Worm (Caenorhabditis elegans) whole organism, young adult: ENCODE results near the gene C38C6.3.

ENCODE experiments used
- B0336.3 ChIP-seq: fragments of 200-800 bp; sonication (Bioruptor generic); IDR thresholded peaks from 2 replicates; pipeline ENCODE4 v1.3.6; 2022; ENCODE audit warnings: missing genetic modification characterization, missing compliant biosample characterization
- F23B12.7 ChIP-seq: sonication (generic microtip); optimal IDR thresholded peaks from 2 replicates; lab custom pipeline; 2017; ENCODE audit warnings: missing genetic modification characterization, mild to moderate bottlenecking, missing compliant biosample characterization, antibody characterized with exemption, moderate library complexity; ENCODE audit not compliant: insufficient read depth
- aptf-2 ChIP-seq: fragments of 200-800 bp; sonication (Bioruptor generic); conservative IDR thresholded peaks from 2 replicates; pipeline ENCODE4 v1.3.6; 2022; ENCODE audit warnings: missing genetic modification reagents, missing genetic modification characterization, missing compliant biosample characterization
- atf-7 ChIP-seq: sonication (generic microtip); optimal IDR thresholded peaks from 2 replicates; lab custom pipeline; 2017; ENCODE audit warnings: mild to moderate bottlenecking, missing genetic modification characterization, missing compliant biosample characterization
- attf-3 ChIP-seq: fragments of 200-800 bp; sonication (Bioruptor generic); conservative IDR thresholded peaks from 2 replicates; pipeline ENCODE4 v1.3.6; 2022; ENCODE audit warnings: missing genetic modification reagents, missing genetic modification characterization, missing compliant biosample characterization
- attf-5 ChIP-seq: fragments of 200-800 bp; sonication (Bioruptor generic); optimal IDR thresholded peaks from 2 replicates; lab custom pipeline; 2018; ENCODE audit warnings: mild to moderate bottlenecking, missing genetic modification characterization, missing compliant biosample characterization
- ceh-27 ChIP-seq: fragments of 200-800 bp; sonication (Bioruptor generic); optimal IDR thresholded peaks from 2 replicates; lab custom pipeline; 2018; ENCODE audit warnings: mild to moderate bottlenecking, missing genetic modification characterization, moderate library complexity, missing compliant biosample characterization
- ceh-91 ChIP-seq: fragments of 200-800 bp; sonication (Bioruptor generic); IDR thresholded peaks from 2 replicates; pipeline ENCODE4 v1.3.6; 2022; ENCODE audit warnings: missing genetic modification reagents, missing genetic modification characterization, missing compliant biosample characterization
- die-1 ChIP-seq: sonication (generic microtip); optimal IDR thresholded peaks from 2 replicates; lab custom pipeline; 2016; ENCODE audit warnings: missing genotype, mild to moderate bottlenecking, missing genetic modification characterization, missing compliant biosample characterization
- dox-1 ChIP-seq: fragments of 200-800 bp; sonication (Bioruptor generic); IDR thresholded peaks from 2 replicates; pipeline ENCODE4 v1.3.6; 2022; ENCODE audit warnings: missing genetic modification reagents, missing genetic modification characterization, missing compliant biosample characterization
- dpff-1 ChIP-seq: sonication (generic microtip); optimal IDR thresholded peaks from 2 replicates; lab custom pipeline; 2017; ENCODE audit warnings: mild to moderate bottlenecking, missing genetic modification characterization, missing compliant biosample characterization
- efl-1 ChIP-seq: fragments of 150-350 bp; optimal IDR thresholded peaks from 2 replicates; lab custom pipeline; 2014; ENCODE audit warnings: missing biosample characterization, missing genetic modification reagents, missing genetic modification characterization
- egrh-3 ChIP-seq: fragments of 200-800 bp; sonication (Bioruptor generic); IDR thresholded peaks from 2 replicates; pipeline ENCODE4 v1.3.6; 2022; ENCODE audit warnings: missing genetic modification reagents, missing genetic modification characterization, missing compliant biosample characterization
- hlh-26 ChIP-seq: fragments of 200-800 bp; sonication (Bioruptor generic); conservative IDR thresholded peaks from 2 replicates; pipeline ENCODE4 v1.3.6; 2022; ENCODE audit warnings: missing genetic modification reagents, missing genetic modification characterization, missing compliant biosample characterization
- hmg-1.2 ChIP-seq: fragments of 200-800 bp; sonication (Bioruptor generic); IDR thresholded peaks from 2 replicates; pipeline ENCODE4 v1.3.6; 2022; ENCODE audit warnings: missing genetic modification reagents, missing genetic modification characterization, missing compliant biosample characterization
- hmg-20 ChIP-seq: fragments of 200-800 bp; sonication (Bioruptor generic); IDR thresholded peaks from 2 replicates; pipeline ENCODE4 v1.3.6; 2022; ENCODE audit warnings: missing genetic modification reagents, missing genetic modification characterization, missing compliant biosample characterization
- hsf-1 ChIP-seq: fragments of 200-800 bp; sonication (Bioruptor generic); IDR thresholded peaks from 2 replicates; pipeline ENCODE4 v1.3.6; 2022; ENCODE audit warnings: missing genetic modification reagents, missing genetic modification characterization, missing compliant biosample characterization
- lir-1 ChIP-seq: fragments of 200-800 bp; sonication (Bioruptor generic); conservative IDR thresholded peaks from 2 replicates; pipeline ENCODE4 v1.3.6; 2022; ENCODE audit warnings: missing genetic modification reagents, missing genetic modification characterization, missing compliant biosample characterization
- madf-10 ChIP-seq: sonication (generic microtip); optimal IDR thresholded peaks from 2 replicates; lab custom pipeline; 2016; ENCODE audit warnings: mild to moderate bottlenecking, missing genetic modification characterization, missing compliant biosample characterization
- mcd-1 ChIP-seq: fragments of 200-800 bp; sonication (Bioruptor generic); IDR thresholded peaks from 2 replicates; pipeline ENCODE4 v1.3.6; 2022; ENCODE audit warnings: missing genetic modification reagents, missing genetic modification characterization, missing compliant biosample characterization
- nfyb-1 ChIP-seq: fragments of 200-800 bp; sonication (Bioruptor generic); IDR thresholded peaks from 2 replicates; pipeline ENCODE4 v1.3.6; 2022; ENCODE audit warnings: missing genetic modification reagents, missing genetic modification characterization, missing compliant biosample characterization
- sdz-38 ChIP-seq: sonication (generic microtip); optimal IDR thresholded peaks from 2 replicates; lab custom pipeline; 2016; ENCODE audit warnings: missing genotype, missing genetic modification characterization, missing compliant biosample characterization
- snpc-1.1 ChIP-seq: sonication (generic microtip); optimal IDR thresholded peaks from 2 replicates; lab custom pipeline; 2017; ENCODE audit warnings: missing genetic modification characterization, mild to moderate bottlenecking, missing compliant biosample characterization, antibody characterized with exemption, moderate library complexity, missing genotype, missing genetic modification reagents; ENCODE audit not compliant: insufficient read depth
- snpc-1.3 ChIP-seq: sonication (generic microtip); optimal IDR thresholded peaks from 2 replicates; lab custom pipeline; 2017; ENCODE audit warnings: missing genetic modification characterization, mild to moderate bottlenecking, missing compliant biosample characterization, antibody characterized with exemption, moderate library complexity, missing genotype, missing genetic modification reagents; ENCODE audit not compliant: insufficient read depth
- snpc-3.4 ChIP-seq: sonication (generic microtip); optimal IDR thresholded peaks from 2 replicates; lab custom pipeline; 2017; ENCODE audit warnings: missing genetic modification characterization, mild to moderate bottlenecking, missing compliant biosample characterization, antibody characterized with exemption, moderate library complexity, missing genotype, missing genetic modification reagents
- tbp1 ChIP-seq: fragments of 200-800 bp; sonication (Bioruptor generic); optimal IDR thresholded peaks from 2 replicates; lab custom pipeline; 2018; ENCODE audit warnings: mild to moderate bottlenecking, missing genetic modification characterization, missing compliant biosample characterization
- unc-130 ChIP-seq: sonication (generic microtip); optimal IDR thresholded peaks from 2 replicates; lab custom pipeline; 2016; ENCODE audit warnings: missing genetic modification reagents, missing genetic modification characterization, missing compliant biosample characterization
- zfh-2 ChIP-seq: fragments of 200-800 bp; sonication (Bioruptor generic); conservative IDR thresholded peaks from 2 replicates; pipeline ENCODE4 v1.3.6; 2022; ENCODE audit warnings: missing genetic modification reagents, missing genetic modification characterization, missing compliant biosample characterization
- ztf-18 ChIP-seq: sonication (generic microtip); optimal IDR thresholded peaks from 2 replicates; lab custom pipeline; 2016; ENCODE audit warnings: missing genotype, mild to moderate bottlenecking, missing genetic modification characterization, missing compliant biosample characterization
- ztf-22 ChIP-seq: fragments of 200-800 bp; sonication (Bioruptor generic); optimal IDR thresholded peaks from 2 replicates; lab custom pipeline; 2018; ENCODE audit warnings: mild to moderate bottlenecking, missing genetic modification characterization, moderate library complexity, missing compliant biosample characterization
- ztf-25 ChIP-seq: fragments of 200-800 bp; sonication (Bioruptor generic); IDR thresholded peaks from 2 replicates; pipeline ENCODE4 v1.3.6; 2022; ENCODE audit warnings: missing genetic modification reagents, missing genetic modification characterization, missing compliant biosample characterization

Gene C38C6.3

ce11 chrII:14647550-14647949 is 14.6 kb downstream of the C38C6.3 start:
- TF ChIP-seq snpc-3.4 (tag; lab: Kevin White, UChicago): no peak
- no peak for TF ChIP-seq aptf-2 (GFP tag; lab: Robert Waterston, UW)
- TF ChIP-seq dox-1 (GFP tag; lab: Robert Waterston, UW): no peak
- TF ChIP-seq attf-3 (GFP tag; lab: Robert Waterston, UW): no peak
- TF ChIP-seq nfyb-1 (GFP tag; lab: Robert Waterston, UW): no peak
- no peak for TF ChIP-seq unc-130 (GFP tag; lab: Kevin White, UChicago)
- TF ChIP-seq hsf-1 (GFP tag; lab: Robert Waterston, UW): no peak
- TF ChIP-seq sdz-38 (tag; lab: Kevin White, UChicago): no peak
- no peak for TF ChIP-seq F23B12.7
- TF ChIP-seq ztf-22: no peak
- TF ChIP-seq egrh-3 (GFP tag; lab: Robert Waterston, UW): no peak
- no peak for TF ChIP-seq madf-10 (tag; lab: Kevin White, UChicago)
- TF ChIP-seq dpff-1: no peak

ce11 chrII:14664647-14665518 is 32.0 kb downstream of the C38C6.3 start:
- TF ChIP-seq zfh-2 (GFP tag; lab: Robert Waterston, UW): peak; percentile 84
- no peak for TF ChIP-seq madf-10 (tag; lab: Kevin White, UChicago)
- no peak for TF ChIP-seq hmg-1.2 (GFP tag; lab: Robert Waterston, UW)

- TF ChIP-seq ceh-91 (GFP tag; lab: Robert Waterston, UW) (no peak), hmg-20 (GFP tag; lab: Robert Waterston, UW) (no peak), snpc-1.1 (tag; lab: Kevin White, UChicago) (no peak)
These were observed 33.4 kb downstream of the C38C6.3 start for ce11 chrII:14666274-14666673.

- TF ChIP-seq efl-1 (GFP tag; lab: Kevin White, UChicago) (no peak), atf-7 (tag; lab: Kevin White, UChicago) (no peak), B0336.3 (GFP tag; lab: Robert Waterston, UW) (no peak), ztf-25 (no peak), mcd-1 (GFP tag; lab: Robert Waterston, UW) (no peak), ztf-18 (tag; lab: Kevin White, UChicago) (no peak), attf-5 (no peak), ceh-27 (GFP tag; lab: Kevin White, UChicago) (no peak), lir-1 (no peak), die-1 (tag; lab: Kevin White, UChicago) (no peak)
These were observed 35.7 kb downstream of the C38C6.3 start for ce11 chrII:14668608-14669007.

ce11 chrII:14670175-14670574 is 37.3 kb downstream of the C38C6.3 start:
- TF ChIP-seq tbp1 (no peak), hlh-26 (GFP tag; lab: Robert Waterston, UW) (no peak), sdz-38 (tag; lab: Kevin White, UChicago) (no peak), snpc-1.3 (tag; lab: Kevin White, UChicago) (no peak), mcd-1 (GFP tag; lab: Robert Waterston, UW) (no peak), hmg-20 (GFP tag; lab: Robert Waterston, UW) (no peak)
